Fruit fly (Drosophila melanogaster): Measurements from ENCODE around the gene ND-ACP.

The ND-ACP gene

dm6 chr3L:1368201-1368617, 38.5 kb downstream of the ND-ACP start (continued):
- TF ChIP-seq Dad (GFP tag; optimal IDR thresholded peaks at IDR 0.05) (peak; percentile 58), Xbp1 (GFP tag; optimal IDR thresholded peaks at IDR 0.05) (peak; percentile 80), ken (GFP tag; IDR thresholded peaks at IDR 0.05) (peak; percentile 78; the same call in 2 of the 3 replicates), tna (GFP tag; IDR thresholded peaks at IDR 0.05; ENCODE audit: partially characterized antibody) (no peak), Kr (GFP tag; optimal IDR thresholded peaks at IDR 0.05) (peak; percentile 13), CG18476 (GFP tag; optimal IDR thresholded peaks at IDR 0.05) (peak; percentile 19), BtbVII (GFP tag; optimal IDR thresholded peaks at IDR 0.05) (peak; percentile 43), CG4820 (GFP tag; optimal IDR thresholded peaks at IDR 0.05) (peak; percentile 77), grn (GFP tag; optimal IDR thresholded peaks at IDR 0.05) (peak; percentile 34), CG7928 (GFP tag; optimal IDR thresholded peaks at IDR 0.05) (peak; percentile 20), NfI (GFP tag; optimal IDR thresholded peaks at IDR 0.05) (peak; percentile 56), ERR (GFP tag; optimal IDR thresholded peaks at IDR 0.05) (peak; percentile 67), CG7745 (tag; optimal IDR thresholded peaks at IDR 0.05) (peak; percentile 40), Antp (GFP tag; optimal IDR thresholded peaks at IDR 0.05) (peak; percentile 80), Oaz (GFP tag; IDR thresholded peaks at IDR 0.05) (peak; percentile 46; the same call in 1 of the 2 replicates), CG5953 (GFP tag; IDR thresholded peaks at IDR 0.05) (peak; percentile 58; the same call in 1 of the 2 replicates), CG8478 (optimal IDR thresholded peaks at IDR 0.05) (no peak), bcd (GFP tag; optimal IDR thresholded peaks at IDR 0.05) (peak; percentile 83), sens (GFP tag) (peak; percentile 96), Ets65A (GFP tag) (peak; percentile 97), CG31441 (GFP tag; IDR thresholded peaks at IDR 0.05) (peak; percentile 84), Hr51 (GFP tag; optimal IDR thresholded peaks at IDR 0.05) (peak; percentile 73 to 75), HLH4C (GFP tag; IDR thresholded peaks at IDR 0.05; ENCODE audit: partially characterized antibody) (no peak), CG17385 (GFP tag; optimal IDR thresholded peaks at IDR 0.05) (peak; percentile 58), CG10267 (tag; optimal IDR thresholded peaks at IDR 0.05) (peak; percentile 76), peb (GFP tag; IDR thresholded peaks at IDR 0.05) (peak; percentile 80), Hr39 (optimal IDR thresholded peaks at IDR 0.05) (no peak), Hr3 (GFP tag; optimal IDR thresholded peaks at IDR 0.05) (peak; percentile 74), CG6854 (GFP tag; optimal IDR thresholded peaks at IDR 0.05) (no peak), slbo (GFP tag; IDR thresholded peaks at IDR 0.05) (peak; percentile 92), CG9437 (GFP tag; optimal IDR thresholded peaks at IDR 0.05) (peak; percentile 6), trh (GFP tag; optimal IDR thresholded peaks at IDR 0.05) (peak; percentile 14), CG1233 (GFP tag; optimal IDR thresholded peaks at IDR 0.05) (peak; percentile 81), Fer1 (GFP tag; optimal IDR thresholded peaks at IDR 0.05) (peak; percentile 77), rib (GFP tag; IDR thresholded peaks at IDR 0.05) (peak; percentile 82), CG7963 (GFP tag; IDR thresholded peaks at IDR 0.05; ENCODE audit: partially characterized antibody) (no peak), gcm2 (GFP tag; optimal IDR thresholded peaks at IDR 0.05) (no peak), Elba2 (GFP tag; optimal IDR thresholded peaks at IDR 0.05) (peak; percentile 76), sna (GFP tag; IDR thresholded peaks at IDR 0.05; ENCODE audit: partially characterized antibody) (no peak), CG1529 (GFP tag; optimal IDR thresholded peaks at IDR 0.05) (peak; percentile 56), CG6813 (GFP tag; optimal IDR thresholded peaks at IDR 0.05) (peak; percentile 75), lmd (GFP tag; IDR thresholded peaks at IDR 0.05) (peak; percentile 89), fd64A (GFP tag; optimal IDR thresholded peaks at IDR 0.05) (peak; percentile 22), CG8765 (GFP tag; IDR thresholded peaks at IDR 0.05) (peak; percentile 96), Scr (GFP tag; IDR thresholded peaks at IDR 0.05; ENCODE audit: partially characterized antibody) (no peak), CG13296 (GFP tag; optimal IDR thresholded peaks at IDR 0.05) (peak; percentile 61), B-H2 (GFP tag; optimal IDR thresholded peaks at IDR 0.05) (no peak), Mrtf (GFP tag; IDR thresholded peaks at IDR 0.05) (peak; percentile 80), CG7839 (tag; optimal IDR thresholded peaks at IDR 0.05) (peak; percentile 79), Hmx (GFP tag; optimal IDR thresholded peaks at IDR 0.05) (no peak), Taf1 (GFP tag; IDR thresholded peaks at IDR 0.05) (peak; percentile 69), NK7.1 (GFP tag; optimal IDR thresholded peaks at IDR 0.05) (peak; percentile 66)
